Worm (Caenorhabditis elegans): ENCODE results near the gene T02B11.3.

DNA sequence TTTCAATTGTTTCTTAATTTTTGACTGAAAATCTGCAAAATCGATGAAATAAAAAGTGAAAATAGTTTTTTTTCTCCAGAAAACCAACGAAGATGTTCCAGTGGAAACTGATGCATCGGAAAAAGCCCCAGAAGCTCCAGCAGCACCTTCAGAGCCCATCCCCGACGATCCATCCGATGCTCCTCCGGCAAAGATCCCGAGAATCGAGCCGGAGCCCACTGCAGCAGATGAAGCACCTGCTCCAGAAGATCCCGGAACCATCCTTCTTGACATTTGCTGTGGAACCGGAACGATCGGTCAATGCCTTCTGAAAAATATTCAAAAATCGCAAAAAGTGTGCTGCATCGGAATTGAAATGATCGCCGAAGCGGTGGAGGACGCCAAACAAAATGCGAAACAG, 42.1 kb upstream of the T02B11.3 start:
- no peak for TF ChIP-seq scrt-1 (GFP tag; IDR thresholded peaks at IDR 0.05)
- TF ChIP-seq ama-1 (optimal IDR thresholded peaks at IDR 0.05): no peak
- no peak for TF ChIP-seq flt-1 (GFP tag; IDR thresholded peaks at IDR 0.05)
